Fruit fly (Drosophila melanogaster) whole organism, pupa: Measurements from ENCODE around the gene ddbt.

Experiments
- CG8159 ChIP-seq: fragments of 200-800 bp; sonication (Bioruptor generic); optimal IDR thresholded peaks from 3 replicates; lab custom pipeline; 2018; ENCODE audit warnings: missing biosample characterization, mild to moderate bottlenecking, missing genetic modification characterization, moderate library complexity
- CG8301 ChIP-seq: fragments of 200-800 bp; sonication (Bioruptor generic); optimal IDR thresholded peaks from 2 replicates; lab custom pipeline; 2018; ENCODE audit warnings: missing biosample characterization, mild to moderate bottlenecking, missing genetic modification characterization
- CG9948 ChIP-seq: fragments of 200-800 bp; sonication (Bioruptor generic); optimal IDR thresholded peaks from 2 replicates; lab custom pipeline; 2018; ENCODE audit warnings: missing biosample characterization, mild to moderate bottlenecking, missing genetic modification characterization, moderate library complexity
- Ets98B ChIP-seq: fragments of 200-800 bp; sonication (Bioruptor generic); IDR thresholded peaks from 2 replicates; pipeline ENCODE4 v1.3.6; 2022; ENCODE audit warnings: missing biosample characterization, missing genetic modification characterization
- fd96Ca ChIP-seq: fragments of 200-800 bp; sonication (Bioruptor generic); IDR thresholded peaks from 3 replicates; pipeline ENCODE4 v1.3.6; 2022; ENCODE audit warnings: missing biosample characterization, missing genetic modification characterization
- gl ChIP-seq: fragments of 200-800 bp; sonication (Bioruptor generic); optimal IDR thresholded peaks from 2 replicates; lab custom pipeline; 2018; ENCODE audit warnings: missing biosample characterization, mild to moderate bottlenecking, missing genetic modification characterization

dm6 chr3L:329153-329698, 12.3 kb downstream of the ddbt start:
- TF ChIP-seq CG8159 (tag; lab: Kevin White, UChicago), result no peak
- no peak for TF ChIP-seq CG8301 (tag; lab: Kevin White, UChicago)
- TF ChIP-seq fd96Ca (GFP tag; lab: Robert Waterston, UW), result no peak
- TF ChIP-seq Ets98B (GFP tag; lab: Robert Waterston, UW), result no peak
- TF ChIP-seq gl (tag; lab: Kevin White, UChicago), result no peak
- no peak for TF ChIP-seq CG9948 (tag; lab: Kevin White, UChicago)
